Fruit fly (Drosophila melanogaster) whole organism, embryonic: ENCODE measurements around the gene TwdlF.
A peak's percentile ranks its signal among the peaks of the same experiment; 100 is the strongest.

ENCODE experiments used
- B-H1 ChIP-seq: fragments of 200-800 bp; sonication (Bioruptor generic); IDR thresholded peaks from 3 replicates; pipeline ENCODE4 v1.3.6; 2022; ENCODE audit warnings: missing biosample characterization, missing genetic modification characterization
- Blimp-1 ChIP-seq: fragments of 200-800 bp; sonication (Bioruptor generic); optimal IDR thresholded peaks from 3 replicates; lab custom pipeline; 2018; ENCODE audit warnings: missing biosample characterization, missing genetic modification characterization, mild to moderate bottlenecking, moderate library complexity, missing genetic modification reagents
- CG11398 ChIP-seq: fragments of 200-800 bp; sonication (Bioruptor generic); optimal IDR thresholded peaks from 2 replicates; lab custom pipeline; 2016; ENCODE audit warnings: missing biosample characterization, missing genetic modification characterization
- CG11560 ChIP-seq: fragments of 200-800 bp; sonication (Bioruptor generic); IDR thresholded peaks from 3 replicates; pipeline ENCODE4 v1.3.6; 2022; ENCODE audit warnings: missing biosample characterization, missing genetic modification characterization
- CG12942 ChIP-seq: fragments of 200-800 bp; sonication (Bioruptor generic); optimal IDR thresholded peaks from 3 replicates; lab custom pipeline; 2016; ENCODE audit warnings: missing biosample characterization, missing genetic modification characterization
- CG14667 ChIP-seq: fragments of 200-800 bp; sonication (Bioruptor generic); IDR thresholded peaks from 2 replicates; pipeline ENCODE4 v1.3.6; 2022; ENCODE audit warnings: missing biosample characterization, missing genetic modification characterization
- CG16779 ChIP-seq: fragments of 200-800 bp; sonication (Bioruptor generic); IDR thresholded peaks from 2 replicates; pipeline ENCODE4 v1.3.6; 2022; ENCODE audit warnings: missing biosample characterization, missing genetic modification characterization
- CG16863 ChIP-seq: fragments of 200-800 bp; sonication (Bioruptor generic); optimal IDR thresholded peaks from 3 replicates; lab custom pipeline; 2016; ENCODE audit warnings: missing biosample characterization, missing genetic modification characterization
- CG18011 ChIP-seq: fragments of 200-800 bp; sonication (Bioruptor generic); optimal IDR thresholded peaks from 2 replicates; lab custom pipeline; 2017; ENCODE audit warnings: missing biosample characterization, missing genetic modification characterization, mild to moderate bottlenecking, moderate library complexity, missing genotype
- CG2129 ChIP-seq: fragments of 200-800 bp; sonication (Bioruptor generic); IDR thresholded peaks from 2 replicates; pipeline ENCODE4 v1.3.6; 2022; ENCODE audit warnings: missing biosample characterization, missing genetic modification characterization; ENCODE audit not compliant: partially characterized antibody
- CG30020 ChIP-seq: fragments of 200-800 bp; optimal IDR thresholded peaks from 2 replicates; lab custom pipeline; 2019; ENCODE audit warnings: missing biosample characterization, mild to moderate bottlenecking, missing genetic modification characterization, moderate library complexity
- CG30403 ChIP-seq: fragments of 200-800 bp; sonication (Bioruptor generic); optimal IDR thresholded peaks from 3 replicates; lab custom pipeline; 2016; ENCODE audit warnings: missing biosample characterization, missing genetic modification characterization
- CG32532 ChIP-seq: fragments of 200-800 bp; sonication (Bioruptor generic); IDR thresholded peaks from 2 replicates; pipeline ENCODE4 v1.3.6; 2022; ENCODE audit warnings: missing biosample characterization, missing genetic modification characterization
- CG34224 ChIP-seq: fragments of 200-800 bp; sonication (Bioruptor generic); IDR thresholded peaks from 3 replicates; pipeline ENCODE4 v1.3.6; 2022; ENCODE audit warnings: missing biosample characterization, missing genetic modification characterization; ENCODE audit not compliant: partially characterized antibody
- CG34376 ChIP-seq: fragments of 200-800 bp; sonication (Bioruptor generic); optimal IDR thresholded peaks from 2 replicates; lab custom pipeline; 2018; ENCODE audit warnings: missing biosample characterization, mild to moderate bottlenecking, missing genetic modification characterization
- CG34422 ChIP-seq: fragments of 200-800 bp; sonication (Bioruptor generic); IDR thresholded peaks from 3 replicates; pipeline ENCODE4 v1.3.6; 2022; ENCODE audit warnings: missing biosample characterization, missing genetic modification characterization
- CG4328 ChIP-seq: fragments of 200-800 bp; sonication (Bioruptor generic); optimal IDR thresholded peaks from 3 replicates; lab custom pipeline; 2017; ENCODE audit warnings: missing biosample characterization, missing genetic modification reagents, missing genetic modification characterization
- CG4360 ChIP-seq: fragments of 200-800 bp; sonication (Bioruptor generic); IDR thresholded peaks from 2 replicates; pipeline ENCODE4 v1.3.6; 2022; ENCODE audit warnings: missing biosample characterization, missing genetic modification characterization
- CG5245 ChIP-seq: fragments of 200-800 bp; sonication (Bioruptor generic); optimal IDR thresholded peaks from 3 replicates; lab custom pipeline; 2016; ENCODE audit warnings: missing biosample characterization, missing genetic modification characterization
- CG7357 ChIP-seq: fragments of 200-800 bp; sonication (Bioruptor generic); IDR thresholded peaks from 3 replicates; pipeline ENCODE4 v1.3.6; 2022; ENCODE audit warnings: missing biosample characterization, missing genetic modification characterization
- Chrac-16 ChIP-seq: fragments of 200-800 bp; sonication (Bioruptor generic); optimal IDR thresholded peaks from 3 replicates; lab custom pipeline; 2016; ENCODE audit warnings: missing biosample characterization, missing genetic modification characterization
- CkIIα-i1 ChIP-seq: fragments of 200-800 bp; sonication (Bioruptor generic); IDR thresholded peaks from 2 replicates; pipeline ENCODE4 v1.3.6; 2022; ENCODE audit warnings: missing biosample characterization, missing genetic modification characterization
- Eip74EF ChIP-seq, 2 experiments: fragments of 200-800 bp in 1 of 2; fragments of >200 bp in 1 of 2; sonication (Bioruptor generic) in 1 of 2; optimal IDR thresholded peaks; 2 replicates each; lab custom pipeline; 2017 to 2019; ENCODE audit warnings: missing biosample characterization in 2 of 2, missing genetic modification characterization in 2 of 2, mild to moderate bottlenecking in 1 of 2, moderate library complexity in 1 of 2
- HLH3B ChIP-seq: fragments of 200-800 bp; sonication (Bioruptor generic); IDR thresholded peaks from 2 replicates; pipeline ENCODE4 v1.3.6; 2022; ENCODE audit warnings: missing biosample characterization, missing genetic modification characterization
- HLH54F ChIP-seq: fragments of 200-800 bp; sonication (Bioruptor generic); optimal IDR thresholded peaks from 3 replicates; lab custom pipeline; 2016; ENCODE audit warnings: missing biosample characterization, missing genetic modification characterization
- Hr78 ChIP-seq, 2 experiments: fragments of 200-800 bp in 1 of 2; fragments of >200 bp in 1 of 2; sonication (Bioruptor generic) in 1 of 2; optimal IDR thresholded peaks; 2 replicates each; lab custom pipeline; 2017 to 2019; ENCODE audit warnings: missing biosample characterization in 2 of 2, missing genetic modification characterization in 2 of 2, mild to moderate bottlenecking in 1 of 2, moderate library complexity in 1 of 2
- NK7.1 ChIP-seq: fragments of 200-800 bp; sonication (Bioruptor generic); optimal IDR thresholded peaks from 3 replicates; lab custom pipeline; 2016; ENCODE audit warnings: missing biosample characterization, missing genetic modification characterization
- Nf-YB ChIP-seq: fragments of 200-800 bp; sonication (Bioruptor generic); optimal IDR thresholded peaks from 3 replicates; lab custom pipeline; 2019; ENCODE audit warnings: missing biosample characterization, mild to moderate bottlenecking, missing genetic modification characterization, moderate library complexity
- Rx ChIP-seq: fragments of 200-800 bp; sonication (Bioruptor generic); IDR thresholded peaks from 2 replicates; pipeline ENCODE4 v1.3.6; 2022; ENCODE audit warnings: missing biosample characterization, missing genetic modification characterization
- Ssrp ChIP-seq: fragments of 200-800 bp; sonication (Bioruptor generic); optimal IDR thresholded peaks from 2 replicates; lab custom pipeline; 2018; ENCODE audit warnings: missing biosample characterization, mild to moderate bottlenecking, missing genetic modification characterization, moderate library complexity
- Tbp ChIP-seq: fragments of >200 bp; optimal IDR thresholded peaks from 2 replicates; lab custom pipeline; 2018; ENCODE audit warnings: missing biosample characterization, missing genetic modification characterization
- Usf ChIP-seq: fragments of 200-800 bp; sonication (Bioruptor generic); optimal IDR thresholded peaks from 2 replicates; lab custom pipeline; 2017; ENCODE audit warnings: missing genotype, missing biosample characterization, missing genetic modification characterization
- ap ChIP-seq: fragments of 200-800 bp; sonication (Bioruptor generic); IDR thresholded peaks from 2 replicates; pipeline ENCODE4 v1.3.6; 2022; ENCODE audit warnings: missing biosample characterization, missing genetic modification characterization
- btn ChIP-seq: fragments of 200-800 bp; sonication (Bioruptor generic); optimal IDR thresholded peaks from 2 replicates; lab custom pipeline; 2016; ENCODE audit warnings: missing biosample characterization, missing genetic modification characterization
- chif ChIP-seq, 2 experiments: fragments of 200-800 bp; sonication (Bioruptor generic); optimal IDR thresholded peaks; 3 replicates each; lab custom pipeline; 2016; ENCODE audit warnings: missing biosample characterization in 2 of 2, missing genetic modification characterization in 2 of 2
- chm ChIP-seq: fragments of 200-800 bp; sonication (Bioruptor generic); IDR thresholded peaks from 2 replicates; pipeline ENCODE4 v1.3.6; 2022; ENCODE audit warnings: missing biosample characterization, missing genetic modification characterization
- chn ChIP-seq: fragments of 200-800 bp; sonication (Bioruptor generic); optimal IDR thresholded peaks from 2 replicates; lab custom pipeline; 2016; ENCODE audit warnings: missing biosample characterization, missing genetic modification characterization
- crp ChIP-seq, 2 experiments: fragments of 200-800 bp; sonication (Bioruptor generic); optimal IDR thresholded peaks; 2 replicates in 1 of 2; 3 replicates in 1 of 2; lab custom pipeline; 2017; ENCODE audit warnings: missing biosample characterization in 2 of 2, missing genetic modification characterization in 2 of 2, mild to moderate bottlenecking in 1 of 2, moderate library complexity in 1 of 2
- esg ChIP-seq: fragments of 200-800 bp; sonication (Bioruptor generic); conservative IDR thresholded peaks from 2 replicates; pipeline ENCODE4 v1.3.6; 2022; ENCODE audit warnings: missing biosample characterization, missing genetic modification characterization
- hth ChIP-seq: fragments of >200 bp; optimal IDR thresholded peaks from 2 replicates; lab custom pipeline; 2017; ENCODE audit warnings: inconsistent platforms
- lov ChIP-seq, 2 experiments: fragments of 200-800 bp in 1 of 2; fragments of >200 bp in 1 of 2; sonication (Bioruptor generic) in 1 of 2; IDR thresholded peaks in 1 of 2; optimal IDR thresholded peaks in 1 of 2; 2 replicates in 1 of 2; 3 replicates in 1 of 2; pipeline versions ENCODE4 v1.3.6 to Lab custom; 2017 to 2022; ENCODE audit warnings: missing biosample characterization in 1 of 2, missing genetic modification characterization in 1 of 2
- mld ChIP-seq: fragments of 200-800 bp; sonication (Bioruptor generic); IDR thresholded peaks from 3 replicates; pipeline ENCODE4 v1.3.6; 2022; ENCODE audit warnings: missing biosample characterization, missing genetic modification characterization; ENCODE audit not compliant: partially characterized antibody
- pb ChIP-seq: fragments of 200-800 bp; sonication (Bioruptor generic); optimal IDR thresholded peaks from 3 replicates; lab custom pipeline; 2016; ENCODE audit warnings: missing biosample characterization, missing genetic modification characterization
- pita ChIP-seq: fragments of 200-800 bp; sonication (Bioruptor generic); optimal IDR thresholded peaks from 2 replicates; lab custom pipeline; 2017; ENCODE audit warnings: missing biosample characterization, mild to moderate bottlenecking, missing genetic modification characterization
- row ChIP-seq: fragments of 200-800 bp; sonication (Bioruptor generic); IDR thresholded peaks from 3 replicates; pipeline ENCODE4 v1.3.6; 2022; ENCODE audit warnings: missing biosample characterization, missing genetic modification characterization
- sisA ChIP-seq: fragments of 200-800 bp; sonication (Bioruptor generic); IDR thresholded peaks from 2 replicates; pipeline ENCODE4 v1.3.6; 2022; ENCODE audit warnings: missing biosample characterization, missing genetic modification characterization
- tx ChIP-seq: fragments of 200-800 bp; sonication (Bioruptor generic); optimal IDR thresholded peaks from 2 replicates; lab custom pipeline; 2016; ENCODE audit warnings: missing biosample characterization, missing genetic modification characterization
- wdn ChIP-seq: fragments of 200-800 bp; sonication (Bioruptor generic); IDR thresholded peaks from 2 replicates; pipeline ENCODE4 v1.3.6; 2022; ENCODE audit warnings: missing biosample characterization, missing genetic modification characterization
- wek ChIP-seq: fragments of 200-800 bp; sonication (Bioruptor generic); optimal IDR thresholded peaks from 3 replicates; lab custom pipeline; 2018; ENCODE audit warnings: missing biosample characterization, mild to moderate bottlenecking, missing genetic modification characterization, moderate library complexity

TwdlF gene

DNA sequence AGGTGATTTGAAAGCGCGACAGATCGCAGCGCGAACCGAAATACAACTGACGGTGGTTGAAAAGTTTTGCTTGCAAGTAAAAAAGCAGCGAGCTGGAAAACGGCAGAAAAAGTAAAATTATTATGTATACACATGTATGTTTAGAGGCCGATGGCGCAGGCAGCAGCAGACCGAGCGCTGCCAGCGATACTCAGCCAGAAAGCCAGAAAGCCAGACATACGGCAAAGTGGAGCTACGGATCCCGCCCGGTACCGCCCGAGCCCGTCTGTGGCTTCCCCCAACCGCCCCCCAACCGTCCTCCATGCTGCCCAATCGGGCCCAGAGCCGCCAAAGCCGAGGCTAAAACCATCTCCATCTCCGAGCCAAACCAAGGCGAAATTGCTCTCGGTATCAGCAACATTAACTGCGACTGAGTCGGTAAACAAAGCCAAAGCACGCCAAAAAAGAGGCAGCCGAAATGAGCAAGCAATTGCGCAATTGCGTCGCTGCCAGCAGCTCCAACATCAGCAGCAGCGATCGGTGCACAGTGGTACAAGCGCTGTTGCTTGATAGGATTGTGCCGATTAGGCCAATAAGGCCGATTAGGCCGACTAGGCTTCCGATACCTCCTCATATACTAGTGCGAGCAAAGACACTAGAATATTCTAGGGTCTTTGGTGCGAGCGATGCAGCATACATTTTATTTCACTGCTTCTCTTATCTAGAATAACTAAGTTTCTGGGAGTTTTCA lies 31.4 kb upstream of the TwdlF start, which contains the start of gene CG14636 (continued):
- TF ChIP-seq Chrac-16 (GFP tag; lab: Kevin White, UChicago) (peak; percentile 63), HLH54F (peak; percentile 66), wek (GFP tag; lab: Kevin White, UChicago) (peak; percentile 46), CG4360 (no peak), pita (GFP tag; lab: Kevin White, UChicago) (no peak), tx (peak; percentile 72), chif (GFP tag; optimal IDR thresholded peaks at IDR 0.05; lab: Kevin White, UChicago) (peak; percentile 34 to 67), btn (GFP tag; lab: Kevin White, UChicago) (peak; percentile 36), row (GFP tag; lab: Robert Waterston, UW) (peak; percentile 90), B-H1 (GFP tag; lab: Robert Waterston, UW) (peak; percentile 60), CG32532 (GFP tag; lab: Robert Waterston, UW) (peak; percentile 82), crp (GFP tag; optimal IDR thresholded peaks at IDR 0.05; lab: Kevin White, UChicago) (no peak), CG34376 (GFP tag; lab: Kevin White, UChicago) (peak; percentile 61), Usf (GFP tag; lab: Kevin White, UChicago) (peak; percentile 28), Tbp (GFP tag; lab: Kevin White, UChicago) (no peak), ap (GFP tag; lab: Robert Waterston, UW) (peak; percentile 49), CG12942 (GFP tag; lab: Kevin White, UChicago) (peak; percentile 45), hth (lab: Kevin White, UChicago) (no peak), CkIIα-i1 (GFP tag; lab: Robert Waterston, UW) (0 out of 2 replicates have a peak, but pooled peaks have one; percentile 37), Rx (GFP tag; lab: Robert Waterston, UW) (peak; percentile 60), chm (GFP tag; lab: Robert Waterston, UW) (no peak; the same call in 1 of the 2 replicates), CG11398 (peak; percentile 11), Nf-YB (no peak), CG7357 (peak; percentile 70; the same call in 2 of the 3 replicates), esg (GFP tag; lab: Robert Waterston, UW) (peak; percentile 77), CG34422 (GFP tag; lab: Robert Waterston, UW) (peak; percentile 80), CG16779 (0 out of 2 replicates have a peak, but pooled peaks have one; percentile 57), Hr78 (GFP tag; optimal IDR thresholded peaks at IDR 0.05; lab: Kevin White, UChicago) (no peak), HLH3B (GFP tag; lab: Robert Waterston, UW) (peak; percentile 78), CG16863 (GFP tag; lab: Kevin White, UChicago) (peak; percentile 64), Blimp-1 (GFP tag; lab: Kevin White, UChicago) (peak; percentile 10), Ssrp (peak; percentile 22), CG14667 (GFP tag; lab: Robert Waterston, UW) (peak; percentile 70), pb (GFP tag; lab: Kevin White, UChicago) (peak; percentile 69), Eip74EF (GFP tag; optimal IDR thresholded peaks at IDR 0.05; lab: Kevin White, UChicago) (peak in 1 of 2 experiments; percentile 25), sisA (GFP tag; lab: Robert Waterston, UW) (peak; percentile 74), wdn (GFP tag; lab: Robert Waterston, UW) (peak; percentile 55; the same call in 1 of the 2 replicates), CG18011 (GFP tag; lab: Kevin White, UChicago) (peak; percentile 48), CG4328 (GFP tag; lab: Kevin White, UChicago) (peak; percentile 64), CG2129 (GFP tag; lab: Robert Waterston, UW) (no peak), CG34224 (GFP tag; lab: Robert Waterston, UW) (peak; percentile 28; the same call in 1 of the 3 replicates), NK7.1 (GFP tag; lab: Kevin White, UChicago) (peak; percentile 17), CG11560 (peak; percentile 69; the same call in 2 of the 3 replicates), CG30020 (no peak), chn (GFP tag; lab: Kevin White, UChicago) (peak; percentile 21), lov (optimal IDR thresholded peaks at IDR 0.05; lab: Kevin White, UChicago) (no peak), lov (GFP tag; IDR thresholded peaks at IDR 0.05; lab: Robert Waterston, UW) (no peak), CG5245 (GFP tag; lab: Kevin White, UChicago) (peak; percentile 25), mld (GFP tag; lab: Robert Waterston, UW) (no peak), CG30403 (GFP tag; lab: Kevin White, UChicago) (peak; percentile 60)
